Fruit fly (Drosophila melanogaster) whole organism, prepupa: ENCODE results near the gene CG32720.

Experiments
- CG3919 ChIP-seq: fragments of 200-800 bp; sonication (Bioruptor generic); optimal IDR thresholded peaks from 3 replicates; lab custom pipeline; 2016; ENCODE audit warnings: missing biosample characterization, missing genetic modification characterization
- fkh ChIP-seq: fragments of 200-800 bp; sonication (Bioruptor generic); optimal IDR thresholded peaks from 3 replicates; lab custom pipeline; 2017; ENCODE audit warnings: missing biosample characterization, mild to moderate bottlenecking, missing genetic modification characterization, moderate library complexity
- salr ChIP-seq, 2 experiments: fragments of 200-800 bp; sonication (Bioruptor generic); optimal IDR thresholded peaks; 3 replicates each; lab custom pipeline; 2016 to 2018; ENCODE audit warnings: missing biosample characterization in 2 of 2, missing genetic modification characterization in 2 of 2, mild to moderate bottlenecking in 1 of 2

DNA sequence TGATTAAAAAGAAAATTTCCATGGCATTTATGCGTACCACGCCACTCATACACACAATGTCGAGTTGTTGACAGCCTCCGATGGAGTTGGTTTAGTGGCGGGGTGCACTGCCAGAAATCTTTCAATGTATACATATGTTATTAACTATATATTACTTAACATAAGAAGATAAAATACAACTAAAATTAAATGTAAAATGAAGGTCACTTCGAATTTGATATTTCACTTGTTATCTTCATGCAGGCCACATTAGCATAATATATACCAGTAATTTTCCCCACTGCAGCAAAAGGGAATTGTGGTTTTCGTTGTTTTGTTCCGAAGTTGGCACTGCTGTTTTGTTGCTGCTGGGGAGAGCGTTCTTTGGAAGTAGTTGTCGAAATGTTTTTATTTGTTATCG, 1.9 kb downstream of the CG32720 start:
- no peak for TF ChIP-seq fkh (GFP tag; lab: Kevin White, UChicago)
- peak; percentile 19 to 46 for TF ChIP-seq salr (GFP tag; optimal IDR thresholded peaks at IDR 0.05; lab: Kevin White, UChicago)
- peak; percentile 67 for TF ChIP-seq CG3919
